Fruit fly (Drosophila melanogaster): ENCODE data around the gene CG7276.

Gene CG7276

DNA sequence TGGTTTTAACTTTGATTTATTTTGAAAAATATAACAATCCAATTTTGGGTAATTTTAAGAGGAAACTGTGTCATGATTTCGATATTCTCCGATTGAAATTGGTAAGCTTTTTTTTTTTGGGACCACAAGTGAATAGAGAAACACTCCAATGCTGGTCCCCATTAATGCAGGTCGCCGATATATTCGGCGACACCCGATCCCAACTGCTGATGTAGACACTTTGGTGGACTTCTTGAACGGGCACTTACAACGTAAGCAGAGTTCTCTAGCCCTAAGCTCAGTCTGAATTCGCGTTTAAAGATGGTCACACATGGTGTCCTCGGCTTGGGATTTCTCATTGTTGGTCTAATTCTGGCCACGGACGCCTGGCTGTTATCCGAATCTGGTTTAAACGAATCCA, 22.3 kb downstream of the CG7276 start, which contains the start of gene yellow-k:
TSS of gene yellow-k (plus strand) at position 301 of the 400 bp plus-strand sequence.
- no peak for TF ChIP-seq CG8119 (GFP tag; IDR thresholded peaks at IDR 0.05)
- no peak for TF ChIP-seq CG6276 (GFP tag; optimal IDR thresholded peaks at IDR 0.05)
- TF ChIP-seq CG15336 (GFP tag; IDR thresholded peaks at IDR 0.05) = no peak
- no peak for TF ChIP-seq CG10631 (GFP tag; optimal IDR thresholded peaks at IDR 0.05)
- no peak for TF ChIP-seq esn (GFP tag; optimal IDR thresholded peaks at IDR 0.05)
- TF ChIP-seq net (GFP tag; optimal IDR thresholded peaks at IDR 0.05) = no peak
- TF ChIP-seq CG34406 (GFP tag; optimal IDR thresholded peaks at IDR 0.05) = no peak
- no peak for TF ChIP-seq Hr4 (GFP tag; optimal IDR thresholded peaks at IDR 0.05)
- TF ChIP-seq Ets21C (GFP tag; optimal IDR thresholded peaks at IDR 0.05) = no peak

DNA sequence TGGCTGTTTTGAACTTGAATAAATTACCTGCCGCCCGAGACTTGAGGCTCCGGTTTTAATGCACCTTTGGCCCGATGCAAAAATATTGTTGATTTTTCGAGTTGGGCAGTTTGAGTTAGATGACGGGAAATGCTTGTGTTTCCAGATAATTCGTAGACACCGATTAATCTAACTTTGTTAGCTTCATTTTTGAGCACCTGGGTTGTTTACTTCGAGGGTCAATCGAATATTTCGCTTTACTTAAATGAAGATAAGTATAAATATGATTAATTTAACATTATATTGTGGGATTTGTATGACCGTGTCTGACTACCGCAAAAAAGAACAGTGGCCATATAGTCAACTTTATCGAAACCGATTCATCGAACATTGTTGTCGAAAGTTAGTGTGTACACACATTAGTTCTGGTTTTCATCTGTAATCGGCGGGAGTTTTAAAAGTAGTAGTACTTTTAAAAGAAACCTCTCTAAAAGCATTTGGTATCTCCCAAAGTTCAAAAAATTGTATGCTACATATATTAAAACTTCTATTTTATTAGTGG, 25.9 kb downstream of the CG7276 start, which contains the start of gene CG7945:
TSS of gene CG7945 (minus strand) at position 332 of the 541 bp plus-strand sequence.
- TF ChIP-seq Eip93F (GFP tag; optimal IDR thresholded peaks at IDR 0.05) (peak; percentile 7), CG1621 (tag; optimal IDR thresholded peaks at IDR 0.05) (no peak), CG34406 (GFP tag; optimal IDR thresholded peaks at IDR 0.05) (no peak), eg (GFP tag; IDR thresholded peaks at IDR 0.05) (no peak), fkh (GFP tag; optimal IDR thresholded peaks at IDR 0.05) (peak; percentile 3), CG16779 (tag; optimal IDR thresholded peaks at IDR 0.05) (no peak), Eip78C (GFP tag) (no peak), Hr38 (GFP tag; optimal IDR thresholded peaks at IDR 0.05) (no peak), dac (GFP tag; optimal IDR thresholded peaks at IDR 0.05) (no peak), CG8632 (GFP tag; optimal IDR thresholded peaks at IDR 0.05) (no peak), CG15336 (GFP tag; IDR thresholded peaks at IDR 0.05) (no peak), CG6276 (GFP tag; optimal IDR thresholded peaks at IDR 0.05) (no peak), achi (GFP tag; optimal IDR thresholded peaks at IDR 0.05) (no peak), vri (GFP tag; optimal IDR thresholded peaks at IDR 0.05) (peak; percentile 24), cyc (GFP tag; optimal IDR thresholded peaks at IDR 0.05) (no peak), CG11762 (GFP tag; optimal IDR thresholded peaks at IDR 0.05; ENCODE audit: insufficient read depth) (no peak), CG6792 (GFP tag; optimal IDR thresholded peaks at IDR 0.05) (no peak), Met (GFP tag; optimal IDR thresholded peaks at IDR 0.05) (no peak), lz (GFP tag; optimal IDR thresholded peaks at IDR 0.05) (no peak), CG6808 (GFP tag; optimal IDR thresholded peaks at IDR 0.05) (no peak), CG32006 (GFP tag; optimal IDR thresholded peaks at IDR 0.05) (no peak), Smox (GFP tag; optimal IDR thresholded peaks at IDR 0.05) (no peak), Sox15 (GFP tag; optimal IDR thresholded peaks at IDR 0.05) (no peak)

DNA sequence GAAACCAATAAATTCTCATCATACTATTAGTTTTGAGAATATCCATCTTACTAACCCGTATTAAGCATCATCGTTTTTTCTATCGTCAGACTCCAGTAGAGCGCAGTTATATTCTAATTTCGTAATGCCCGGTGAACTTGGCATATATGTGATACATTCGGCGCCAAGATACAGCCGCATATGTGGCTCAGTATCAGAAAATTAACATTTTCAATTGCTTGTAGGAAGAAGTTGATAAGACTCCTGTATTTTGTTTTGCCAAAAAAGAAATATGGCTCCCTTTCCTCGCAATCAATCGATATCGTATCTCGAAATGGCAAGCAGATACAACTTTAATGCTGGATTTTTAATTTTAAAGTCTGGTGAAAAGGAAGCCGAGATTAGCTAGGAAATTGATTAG, 27.2 kb downstream of the CG7276 start, which contains the start of gene CG33986:
TSS of gene CG33986 (minus strand) at position 101 of the 400 bp plus-strand sequence.
- no peak for TF ChIP-seq CG3032 (tag; optimal IDR thresholded peaks at IDR 0.05)
- no peak for TF ChIP-seq CG8119 (GFP tag; IDR thresholded peaks at IDR 0.05)
- TF ChIP-seq CG32006 (GFP tag; optimal IDR thresholded peaks at IDR 0.05) = no peak
- TF ChIP-seq pdm3 (GFP tag; optimal IDR thresholded peaks at IDR 0.05) = no peak
- no peak for TF ChIP-seq CG8319 (GFP tag; optimal IDR thresholded peaks at IDR 0.05)
- no peak for TF ChIP-seq spab (GFP tag; optimal IDR thresholded peaks at IDR 0.05)
- no peak for TF ChIP-seq CG11294 (GFP tag; IDR thresholded peaks at IDR 0.05)
- no peak for TF ChIP-seq Eip75B (GFP tag; optimal IDR thresholded peaks at IDR 0.05)
- TF ChIP-seq CG11902 (GFP tag; optimal IDR thresholded peaks at IDR 0.05) = no peak
- TF ChIP-seq esn (GFP tag; optimal IDR thresholded peaks at IDR 0.05) = no peak

DNA sequence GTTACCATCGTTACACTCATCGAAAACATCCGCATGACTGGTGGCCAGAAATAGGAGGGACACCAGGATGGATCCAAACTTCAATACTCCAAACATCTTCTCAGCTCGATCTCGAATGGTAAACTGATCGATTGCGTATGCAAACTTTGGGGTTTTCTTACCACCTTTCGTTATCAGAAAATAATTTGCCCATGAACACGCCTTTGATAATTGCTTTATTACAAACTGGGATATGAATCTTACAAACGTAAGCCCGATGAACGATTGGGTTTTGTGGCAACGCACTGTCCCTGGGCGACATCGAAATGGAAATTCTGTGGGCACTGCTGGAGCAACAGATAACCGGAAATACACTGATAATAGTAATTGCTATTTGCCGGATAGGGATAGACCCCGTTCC, 28.7 kb downstream of the CG7276 start, which contains the start of gene CG33985:
TSS of gene CG33985 (minus strand) at position 101 of the 400 bp plus-strand sequence.
- no peak for TF ChIP-seq CG9139 (GFP tag; optimal IDR thresholded peaks at IDR 0.05)
- no peak for TF ChIP-seq pdm3 (GFP tag; optimal IDR thresholded peaks at IDR 0.05)
- TF ChIP-seq achi (GFP tag; optimal IDR thresholded peaks at IDR 0.05) = no peak
- no peak for TF ChIP-seq dac (GFP tag; optimal IDR thresholded peaks at IDR 0.05)
- no peak for TF ChIP-seq CG31627 (GFP tag; optimal IDR thresholded peaks at IDR 0.05)
- TF ChIP-seq Sox14 (GFP tag; optimal IDR thresholded peaks at IDR 0.05) = no peak
- TF ChIP-seq spab (GFP tag; optimal IDR thresholded peaks at IDR 0.05) = no peak
- TF ChIP-seq CG15336 (GFP tag; IDR thresholded peaks at IDR 0.05) = no peak
- TF ChIP-seq CG1621 (tag; optimal IDR thresholded peaks at IDR 0.05) = no peak
- TF ChIP-seq OdsH (GFP tag; optimal IDR thresholded peaks at IDR 0.05) = no peak
- no peak for TF ChIP-seq Hr4 (GFP tag; optimal IDR thresholded peaks at IDR 0.05)
- TF ChIP-seq CG3919 (GFP tag; optimal IDR thresholded peaks at IDR 0.05) = no peak
- TF ChIP-seq CG8319 (GFP tag; optimal IDR thresholded peaks at IDR 0.05) = no peak
- TF ChIP-seq Eip75B (GFP tag; optimal IDR thresholded peaks at IDR 0.05) = no peak
